Worm (Caenorhabditis elegans) whole organism, young adult: ENCODE measurements around the gene tag-340.

ENCODE experiments used
- B0019.2 ChIP-seq: fragments of 200-800 bp; sonication (Bioruptor generic); conservative IDR thresholded peaks from 2 replicates; pipeline ENCODE4 v1.3.6; 2022; ENCODE audit warnings: missing genetic modification reagents, missing genetic modification characterization, missing compliant biosample characterization
- B0261.1 ChIP-seq: sonication (generic microtip); optimal IDR thresholded peaks from 2 replicates; lab custom pipeline; 2016; ENCODE audit warnings: mild to moderate bottlenecking, missing genetic modification characterization, moderate library complexity, missing compliant biosample characterization
- F10E7.11 ChIP-seq: sonication (generic microtip); optimal IDR thresholded peaks from 2 replicates; lab custom pipeline; 2017; ENCODE audit warnings: mild to moderate bottlenecking, missing genetic modification characterization, moderate library complexity, missing compliant biosample characterization
- F22D6.2 ChIP-seq: sonication (generic microtip); optimal IDR thresholded peaks from 2 replicates; lab custom pipeline; 2016; ENCODE audit warnings: mild to moderate bottlenecking, missing genetic modification characterization, missing compliant biosample characterization
- F37B4.10 ChIP-seq: fragments of 200-800 bp; sonication (Bioruptor generic); IDR thresholded peaks from 2 replicates; pipeline ENCODE4 v1.3.6; 2022; ENCODE audit warnings: missing genetic modification characterization, missing compliant biosample characterization
- F39B2.1 ChIP-seq: fragments of 200-800 bp; sonication (Bioruptor generic); IDR thresholded peaks from 2 replicates; pipeline ENCODE4 v1.3.6; 2022; ENCODE audit warnings: missing genetic modification reagents, missing genetic modification characterization, missing compliant biosample characterization
- F57C9.4 ChIP-seq: sonication (generic microtip); optimal IDR thresholded peaks from 2 replicates; lab custom pipeline; 2017; ENCODE audit warnings: mild to moderate bottlenecking, missing genetic modification characterization, missing compliant biosample characterization
- Y53G8AR.9 ChIP-seq: fragments of 200-800 bp; sonication (Bioruptor generic); conservative IDR thresholded peaks from 2 replicates; pipeline ENCODE4 v1.3.6; 2022; ENCODE audit warnings: missing genetic modification reagents, missing genetic modification characterization, missing compliant biosample characterization
- Y67H2A.10 ChIP-seq: fragments of 200-800 bp; sonication (Bioruptor generic); conservative IDR thresholded peaks from 2 replicates; pipeline ENCODE4 v1.3.6; 2022; ENCODE audit warnings: missing genetic modification reagents, missing genetic modification characterization, missing compliant biosample characterization
- Y79H2A.3 ChIP-seq: fragments of 200-800 bp; sonication (Bioruptor generic); conservative IDR thresholded peaks from 2 replicates; pipeline ENCODE4 v1.3.6; 2022; ENCODE audit warnings: missing genetic modification reagents, missing genetic modification characterization, missing compliant biosample characterization
- Y95B8A.8 ChIP-seq: fragments of 200-800 bp; sonication (Bioruptor generic); IDR thresholded peaks from 2 replicates; pipeline ENCODE4 v1.3.6; 2022; ENCODE audit warnings: missing genetic modification reagents, missing genetic modification characterization, missing compliant biosample characterization
- akir-1 ChIP-seq: fragments of 200-800 bp; sonication (Bioruptor generic); optimal IDR thresholded peaks from 2 replicates; lab custom pipeline; 2018; ENCODE audit warnings: mild to moderate bottlenecking, missing genetic modification characterization, moderate library complexity, missing compliant biosample characterization
- athp-1 ChIP-seq: sonication (generic microtip); optimal IDR thresholded peaks from 2 replicates; lab custom pipeline; 2017; ENCODE audit warnings: mild to moderate bottlenecking, missing genetic modification characterization, missing compliant biosample characterization
- bed-1 ChIP-seq: fragments of 200-800 bp; sonication (Bioruptor generic); IDR thresholded peaks from 2 replicates; pipeline ENCODE4 v1.3.6; 2022; ENCODE audit warnings: missing genetic modification reagents, missing genetic modification characterization, missing compliant biosample characterization
- bed-2 ChIP-seq: fragments of 200-800 bp; sonication (Bioruptor generic); IDR thresholded peaks from 2 replicates; pipeline ENCODE4 v1.3.6; 2022; ENCODE audit warnings: missing genetic modification reagents, missing genetic modification characterization, missing compliant biosample characterization
- cebp-1 ChIP-seq, 2 experiments: fragments of 200-800 bp in 1 of 2; sonication (Bioruptor generic) in 1 of 2; sonication (generic microtip) in 1 of 2; IDR thresholded peaks in 1 of 2; optimal IDR thresholded peaks in 1 of 2; 2 replicates each; pipeline versions ENCODE4 v1.3.6 to Lab custom; 2017 to 2022; ENCODE audit warnings: missing compliant biosample characterization in 2 of 2, missing genetic modification characterization in 2 of 2, mild to moderate bottlenecking in 1 of 2, missing genetic modification reagents in 1 of 2, moderate library complexity in 1 of 2
- ceh-27 ChIP-seq: fragments of 200-800 bp; sonication (Bioruptor generic); optimal IDR thresholded peaks from 2 replicates; lab custom pipeline; 2018; ENCODE audit warnings: mild to moderate bottlenecking, missing genetic modification characterization, moderate library complexity, missing compliant biosample characterization
- ceh-58 ChIP-seq: fragments of 200-800 bp; sonication (Bioruptor generic); IDR thresholded peaks from 2 replicates; pipeline ENCODE4 v1.3.6; 2022; ENCODE audit warnings: missing genetic modification characterization, missing compliant biosample characterization
- ceh-91 ChIP-seq: fragments of 200-800 bp; sonication (Bioruptor generic); IDR thresholded peaks from 2 replicates; pipeline ENCODE4 v1.3.6; 2022; ENCODE audit warnings: missing genetic modification reagents, missing genetic modification characterization, missing compliant biosample characterization
- die-1 ChIP-seq: sonication (generic microtip); optimal IDR thresholded peaks from 2 replicates; lab custom pipeline; 2016; ENCODE audit warnings: missing genotype, mild to moderate bottlenecking, missing genetic modification characterization, missing compliant biosample characterization
- dpff-1 ChIP-seq: sonication (generic microtip); optimal IDR thresholded peaks from 2 replicates; lab custom pipeline; 2017; ENCODE audit warnings: mild to moderate bottlenecking, missing genetic modification characterization, missing compliant biosample characterization
- dpl-1 ChIP-seq: fragments of 150-350 bp; optimal IDR thresholded peaks from 2 replicates; lab custom pipeline; 2014; ENCODE audit warnings: missing biosample characterization, missing genetic modification reagents, missing genetic modification characterization
- efl-1 ChIP-seq: fragments of 150-350 bp; optimal IDR thresholded peaks from 2 replicates; lab custom pipeline; 2014; ENCODE audit warnings: missing biosample characterization, missing genetic modification reagents, missing genetic modification characterization
- egl-18 ChIP-seq: fragments of 200-800 bp; sonication (Bioruptor generic); IDR thresholded peaks from 2 replicates; pipeline ENCODE4 v1.3.6; 2022; ENCODE audit warnings: missing genetic modification reagents, missing genetic modification characterization, missing compliant biosample characterization
- egl-44 ChIP-seq: fragments of 200-800 bp; sonication (Bioruptor generic); IDR thresholded peaks from 2 replicates; pipeline ENCODE4 v1.3.6; 2022; ENCODE audit warnings: missing genetic modification reagents, missing genetic modification characterization, missing compliant biosample characterization
- egrh-3 ChIP-seq: fragments of 200-800 bp; sonication (Bioruptor generic); IDR thresholded peaks from 2 replicates; pipeline ENCODE4 v1.3.6; 2022; ENCODE audit warnings: missing genetic modification reagents, missing genetic modification characterization, missing compliant biosample characterization
- ekl-4 ChIP-seq: fragments of 200-800 bp; sonication (Bioruptor generic); IDR thresholded peaks from 2 replicates; pipeline ENCODE4 v1.3.6; 2022; ENCODE audit warnings: missing genetic modification reagents, missing genetic modification characterization, missing compliant biosample characterization
- him-1 ChIP-seq: sonication (generic microtip); optimal IDR thresholded peaks from 2 replicates; lab custom pipeline; 2016; ENCODE audit warnings: missing genotype, missing genetic modification reagents, missing genetic modification characterization, missing compliant biosample characterization
- hlh-12 ChIP-seq: sonication (generic microtip); optimal IDR thresholded peaks from 2 replicates; lab custom pipeline; 2016; ENCODE audit warnings: missing genetic modification characterization, missing compliant biosample characterization
- hrde-1 ChIP-seq: sonication (generic microtip); optimal IDR thresholded peaks from 2 replicates; lab custom pipeline; 2016; ENCODE audit warnings: missing genetic modification characterization, mild to moderate bottlenecking, missing compliant biosample characterization, moderate library complexity, missing genotype, missing genetic modification reagents, borderline replicate concordance
- let-526 ChIP-seq: fragments of 200-800 bp; sonication (Bioruptor generic); IDR thresholded peaks from 2 replicates; pipeline ENCODE4 v1.3.6; 2022; ENCODE audit warnings: missing genetic modification reagents, missing genetic modification characterization, missing compliant biosample characterization
- lin-35 ChIP-seq, 3 experiments: fragments of 150-350 bp in 2 of 3; sonication (generic microtip) in 1 of 3; optimal IDR thresholded peaks; 2 replicates each; lab custom pipeline; 2014 to 2018; ENCODE audit warnings: missing biosample characterization in 3 of 3, missing genetic modification characterization in 3 of 3, missing genetic modification reagents in 3 of 3
- lsl-1 ChIP-seq: fragments of 200-800 bp; sonication (Bioruptor generic); optimal IDR thresholded peaks from 2 replicates; lab custom pipeline; 2018; ENCODE audit warnings: mild to moderate bottlenecking, missing genetic modification characterization, moderate library complexity, missing compliant biosample characterization
- madf-6 ChIP-seq: fragments of 200-800 bp; sonication (Bioruptor generic); IDR thresholded peaks from 2 replicates; pipeline ENCODE4 v1.3.6; 2022; ENCODE audit warnings: missing genetic modification reagents, missing genetic modification characterization, missing compliant biosample characterization
- mel-28 ChIP-seq: sonication (generic microtip); optimal IDR thresholded peaks from 2 replicates; lab custom pipeline; 2016; ENCODE audit warnings: borderline replicate concordance, mild to moderate bottlenecking, missing genetic modification characterization, missing compliant biosample characterization
- mes-4 ChIP-seq: sonication (generic microtip); optimal IDR thresholded peaks from 2 replicates; lab custom pipeline; 2016; ENCODE audit warnings: missing genotype, missing genetic modification characterization, missing compliant biosample characterization
- mxl-1 ChIP-seq: sonication (generic microtip); optimal IDR thresholded peaks from 2 replicates; lab custom pipeline; 2016; ENCODE audit warnings: missing genetic modification characterization, missing compliant biosample characterization
- nhr-179 ChIP-seq: sonication (generic microtip); optimal IDR thresholded peaks from 2 replicates; lab custom pipeline; 2016; ENCODE audit warnings: mild to moderate bottlenecking, missing genetic modification characterization, missing compliant biosample characterization
- pha-4 ChIP-seq: fragments of 150-350 bp; sonication (generic microtip); optimal IDR thresholded peaks from 2 replicates; lab custom pipeline; 2014; ENCODE audit warnings: missing biosample characterization, missing genetic modification reagents, missing genetic modification characterization
- sdz-38 ChIP-seq: sonication (generic microtip); optimal IDR thresholded peaks from 2 replicates; lab custom pipeline; 2016; ENCODE audit warnings: missing genotype, missing genetic modification characterization, missing compliant biosample characterization
- snpc-1.3 ChIP-seq: sonication (generic microtip); optimal IDR thresholded peaks from 2 replicates; lab custom pipeline; 2017; ENCODE audit warnings: missing genetic modification characterization, mild to moderate bottlenecking, missing compliant biosample characterization, antibody characterized with exemption, moderate library complexity, missing genotype, missing genetic modification reagents; ENCODE audit not compliant: insufficient read depth
- somi-1 ChIP-seq: fragments of 200-800 bp; sonication (Bioruptor generic); optimal IDR thresholded peaks from 2 replicates; lab custom pipeline; 2018; ENCODE audit warnings: mild to moderate bottlenecking, missing genetic modification characterization, missing compliant biosample characterization
- unc-130 ChIP-seq: sonication (generic microtip); optimal IDR thresholded peaks from 2 replicates; lab custom pipeline; 2016; ENCODE audit warnings: missing genetic modification reagents, missing genetic modification characterization, missing compliant biosample characterization
- unc-62 ChIP-seq: fragments of 150-350 bp; optimal IDR thresholded peaks from 2 replicates; lab custom pipeline; 2014; ENCODE audit warnings: missing biosample characterization, missing genetic modification reagents, missing genetic modification characterization
- ztf-25 ChIP-seq: fragments of 200-800 bp; sonication (Bioruptor generic); IDR thresholded peaks from 2 replicates; pipeline ENCODE4 v1.3.6; 2022; ENCODE audit warnings: missing genetic modification reagents, missing genetic modification characterization, missing compliant biosample characterization
- ztf-26 ChIP-seq: sonication (generic microtip); optimal IDR thresholded peaks from 2 replicates; lab custom pipeline; 2017; ENCODE audit warnings: missing genetic modification characterization, missing compliant biosample characterization
- ztf-28 ChIP-seq: fragments of 200-800 bp; sonication (Bioruptor generic); IDR thresholded peaks from 2 replicates; pipeline ENCODE4 v1.3.6; 2022; ENCODE audit warnings: missing genetic modification reagents, missing genetic modification characterization, missing compliant biosample characterization
- ztf-6 ChIP-seq: fragments of 200-800 bp; sonication (Bioruptor generic); IDR thresholded peaks from 2 replicates; pipeline ENCODE4 v1.3.6; 2022; ENCODE audit warnings: missing genetic modification reagents, missing genetic modification characterization, missing compliant biosample characterization

tag-340 gene

ce11 chrIII:4899728-4900127, 580 bp upstream of the tag-340 start (continued):
- TF ChIP-seq cebp-1 (GFP tag; IDR thresholded peaks at IDR 0.05; lab: Robert Waterston, UW) (peak; percentile 87), cebp-1 (tag; optimal IDR thresholded peaks at IDR 0.05; lab: Kevin White, UChicago) (peak; percentile 98), nhr-179 (tag; lab: Kevin White, UChicago) (no peak), athp-1 (peak; percentile 96), ztf-6 (GFP tag; lab: Robert Waterston, UW) (peak; percentile 96), pha-4 (tag; lab: Kevin White, UChicago) (peak; percentile 84), F10E7.11 (tag; lab: Kevin White, UChicago) (peak; percentile 80), ceh-27 (peak; percentile 100), lin-35 (GFP tag; optimal IDR thresholded peaks at IDR 0.05; lab: Kevin White, UChicago) (peak in 2 of 3 experiments; percentile 68 to 96), bed-1 (peak; percentile 86; the same call in 1 of the 2 replicates), akir-1 (GFP tag; lab: Kevin White, UChicago) (peak; percentile 86), unc-130 (GFP tag; lab: Kevin White, UChicago) (peak; percentile 9), ztf-28 (GFP tag; lab: Robert Waterston, UW) (peak; percentile 86), B0019.2 (GFP tag; lab: Robert Waterston, UW) (peak; percentile 71), snpc-1.3 (tag; lab: Kevin White, UChicago) (no peak), ztf-25 (GFP tag; lab: Robert Waterston, UW) (0 out of 2 replicates have a peak, but pooled peaks have one; percentile 70), ceh-91 (GFP tag; lab: Robert Waterston, UW) (peak; percentile 64), Y95B8A.8 (GFP tag; lab: Robert Waterston, UW) (peak; percentile 96), madf-6 (GFP tag; lab: Robert Waterston, UW) (peak; percentile 78), mel-28 (tag; lab: Kevin White, UChicago) (peak; percentile 48), lsl-1 (GFP tag; lab: Kevin White, UChicago) (peak; percentile 49), mes-4 (tag; lab: Kevin White, UChicago) (no peak), unc-62 (GFP tag; lab: Kevin White, UChicago) (peak; percentile 77), dpff-1 (tag; lab: Kevin White, UChicago) (peak; percentile 7), him-1 (tag; lab: Kevin White, UChicago) (no peak), efl-1 (GFP tag; lab: Kevin White, UChicago) (peak; percentile 66), egrh-3 (peak; percentile 70), Y67H2A.10 (GFP tag; lab: Robert Waterston, UW) (peak; percentile 89), F57C9.4 (peak; percentile 58), B0261.1 (tag; lab: Kevin White, UChicago) (peak; percentile 37), Y79H2A.3 (GFP tag; lab: Robert Waterston, UW) (peak; percentile 76), F22D6.2 (peak; percentile 93), Y53G8AR.9 (GFP tag; lab: Robert Waterston, UW) (peak; percentile 96), F37B4.10 (GFP tag; lab: Robert Waterston, UW) (peak; percentile 94), ceh-58 (GFP tag; lab: Robert Waterston, UW) (peak; percentile 84; the same call in 1 of the 2 replicates), dpl-1 (GFP tag; lab: Kevin White, UChicago) (peak; percentile 32), egl-44 (GFP tag; lab: Robert Waterston, UW) (peak; percentile 98), mxl-1 (tag; lab: Kevin White, UChicago) (peak; percentile 58), die-1 (tag; lab: Kevin White, UChicago) (peak; percentile 91), somi-1 (GFP tag; lab: Kevin White, UChicago) (peak; percentile 100), ztf-26 (peak; percentile 99), egl-18 (GFP tag; lab: Robert Waterston, UW) (peak; percentile 94), F39B2.1 (GFP tag; lab: Robert Waterston, UW) (no peak), hrde-1 (tag; lab: Kevin White, UChicago) (no peak), sdz-38 (tag; lab: Kevin White, UChicago) (no peak), hlh-12 (tag; lab: Kevin White, UChicago) (no peak), ekl-4 (GFP tag; lab: Robert Waterston, UW) (peak; percentile 98), bed-2 (GFP tag; lab: Robert Waterston, UW) (peak; percentile 86), let-526 (peak; percentile 99)
